Worm (Caenorhabditis elegans) whole organism, L4/young adult: Measurements from ENCODE around the gene F22F7.3.

Experiments used
- W03F9.2 ChIP-seq: fragments of 150-350 bp; optimal IDR thresholded peaks from 2 replicates; lab custom pipeline; 2014; ENCODE audit warnings: missing biosample characterization, missing genetic modification characterization
- him-1 ChIP-seq: sonication (generic microtip); optimal IDR thresholded peaks from 2 replicates; lab custom pipeline; 2016; ENCODE audit warnings: missing genotype, missing genetic modification reagents, missing genetic modification characterization, missing compliant biosample characterization

ce11 chrV:2095204-2095603 is 15.3 kb upstream of the F22F7.3 start, which contains the start of gene F36F12.2:
- TF ChIP-seq W03F9.2: no peak
- no peak for TF ChIP-seq him-1 (tag; lab: Kevin White, UChicago)
